Fruit fly (Drosophila melanogaster) whole organism, pupa: ENCODE measurements around the gene eIF5B.

Experiments
- CG34367 ChIP-seq: fragments of 200-800 bp; sonication (Bioruptor generic); optimal IDR thresholded peaks from 2 replicates; lab custom pipeline; 2018; ENCODE audit warnings: missing biosample characterization, mild to moderate bottlenecking, missing genetic modification characterization
- EcR ChIP-seq: fragments of 200-800 bp; sonication (Bioruptor generic); optimal IDR thresholded peaks from 3 replicates; lab custom pipeline; 2019; ENCODE audit warnings: missing biosample characterization, missing genetic modification characterization, mild to moderate bottlenecking, moderate library complexity, missing genetic modification reagents
- Pif1A ChIP-seq: fragments of 200-800 bp; sonication (Bioruptor generic); optimal IDR thresholded peaks from 3 replicates; lab custom pipeline; 2016; ENCODE audit warnings: missing biosample characterization, missing genetic modification characterization
- Pif1B ChIP-seq: fragments of 200-800 bp; sonication (Bioruptor generic); optimal IDR thresholded peaks from 3 replicates; lab custom pipeline; 2016; ENCODE audit warnings: missing biosample characterization, missing genetic modification characterization
- fd96Ca ChIP-seq: fragments of 200-800 bp; sonication (Bioruptor generic); IDR thresholded peaks from 3 replicates; pipeline ENCODE4 v1.3.6; 2022; ENCODE audit warnings: missing biosample characterization, missing genetic modification characterization
- gl ChIP-seq: fragments of 200-800 bp; sonication (Bioruptor generic); optimal IDR thresholded peaks from 2 replicates; lab custom pipeline; 2018; ENCODE audit warnings: missing biosample characterization, mild to moderate bottlenecking, missing genetic modification characterization

dm6 chr3L:3461557-3462414, 1.0 kb upstream of the eIF5B start:
- no peak for TF ChIP-seq gl (tag; lab: Kevin White, UChicago)
- peak; percentile 3 for TF ChIP-seq CG34367 (tag; lab: Kevin White, UChicago)
- TF ChIP-seq Pif1A (GFP tag; lab: Kevin White, UChicago), result no peak
- no peak for TF ChIP-seq fd96Ca (GFP tag; lab: Robert Waterston, UW)
- no peak for TF ChIP-seq EcR
- no peak for TF ChIP-seq Pif1B
